Worm (Caenorhabditis elegans): ENCODE measurements around the gene gpcp-1.

Gene gpcp-1

ce11 chrX:3156062-3156791, 45.8 kb upstream of the gpcp-1 start:
- TF ChIP-seq nhr-48 (tag; optimal IDR thresholded peaks at IDR 0.05) (no peak), hlh-11 (tag; optimal IDR thresholded peaks at IDR 0.05) (peak; percentile 18), aha-1 (tag) (peak; percentile 94), nhr-28 (tag; optimal IDR thresholded peaks at IDR 0.05) (peak; percentile 36), unc-62 (GFP tag; optimal IDR thresholded peaks at IDR 0.05 in 1 of 2) (peak in 1 of 2 experiments; percentile 89), unc-62 (tag; optimal IDR thresholded peaks at IDR 0.05) (no peak), daf-16 (GFP tag; optimal IDR thresholded peaks at IDR 0.05) (no peak), daf-16 (tag; optimal IDR thresholded peaks at IDR 0.05) (peak; percentile 4)

- TF ChIP-seq dve-1 (tag; optimal IDR thresholded peaks at IDR 0.05; ENCODE audit: insufficient read depth), result peak; percentile 36
- no peak for TF ChIP-seq ceh-32 (tag; optimal IDR thresholded peaks at IDR 0.05; ENCODE audit: poor library complexity)
- no peak for TF ChIP-seq F37D6.2 (tag; optimal IDR thresholded peaks at IDR 0.05)
- TF ChIP-seq F49E8.2 (tag; optimal IDR thresholded peaks at IDR 0.05; ENCODE audit: borderline replicate concordance), result no peak
- TF ChIP-seq daf-16 (GFP tag; optimal IDR thresholded peaks at IDR 0.05), result no peak
- peak; percentile 85 for TF ChIP-seq daf-16 (tag; optimal IDR thresholded peaks at IDR 0.05)
- TF ChIP-seq rbr-2 (tag; optimal IDR thresholded peaks at IDR 0.05), result no peak
- peak; percentile 44 for TF ChIP-seq nhr-28 (tag; optimal IDR thresholded peaks at IDR 0.05)
- TF ChIP-seq pqm-1 (tag; optimal IDR thresholded peaks at IDR 0.05), result peak; percentile 30
- no peak for TF ChIP-seq hlh-11 (tag; optimal IDR thresholded peaks at IDR 0.05)
- TF ChIP-seq nhr-25 (tag; optimal IDR thresholded peaks at IDR 0.05; ENCODE audit: borderline replicate concordance, insufficient read depth), result peak; percentile 26
- TF ChIP-seq nhr-77 (tag; optimal IDR thresholded peaks at IDR 0.05), result no peak
Measured at ce11 chrX:3155111-3155843, 44.8 kb upstream of the gpcp-1 start.

DNA sequence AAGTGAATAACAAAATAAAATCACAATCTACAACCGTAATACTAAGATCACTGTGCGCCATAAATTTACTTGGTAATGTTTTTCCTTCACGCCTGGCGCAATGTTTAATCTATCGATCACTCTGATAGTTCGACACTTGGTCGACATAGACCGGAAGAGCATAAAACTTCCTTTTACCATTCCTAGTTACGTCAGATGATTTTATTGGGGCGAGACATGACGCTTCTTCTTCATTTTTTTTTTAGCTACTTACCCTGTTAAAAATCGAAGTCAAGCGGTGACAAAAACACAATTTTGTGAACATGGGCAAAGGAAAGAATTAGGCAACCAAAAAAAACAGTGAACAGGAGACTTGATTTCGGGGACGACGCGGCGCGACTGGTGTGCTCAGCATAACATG, 44.1 kb upstream of the gpcp-1 start:
- 0 out of 2 replicates have a peak, but pooled peaks have one; percentile 16 for TF ChIP-seq dmd-6 (GFP tag; IDR thresholded peaks at IDR 0.05)
- no peak for TF ChIP-seq daf-16 (GFP tag; optimal IDR thresholded peaks at IDR 0.05)
- TF ChIP-seq daf-16 (tag; optimal IDR thresholded peaks at IDR 0.05), result peak; percentile 4
- no peak for TF ChIP-seq F10B5.3 (tag; optimal IDR thresholded peaks at IDR 0.05)
- no peak for TF ChIP-seq nhr-10 (tag; optimal IDR thresholded peaks at IDR 0.05)
- peak; percentile 20 for TF ChIP-seq dve-1 (tag; optimal IDR thresholded peaks at IDR 0.05; ENCODE audit: insufficient read depth)
- peak; percentile 34; the same call in 1 of the 2 replicates for TF ChIP-seq php-3 (GFP tag; IDR thresholded peaks at IDR 0.05)
- TF ChIP-seq ztf-7 (tag; optimal IDR thresholded peaks at IDR 0.05), result peak; percentile 85
- no peak for TF ChIP-seq nhr-6 (tag; optimal IDR thresholded peaks at IDR 0.05)
- TF ChIP-seq aha-1 (tag), result peak; percentile 31

ce11 chrX:3153133-3153532, 42.7 kb upstream of the gpcp-1 start:
- peak; percentile 68 for TF ChIP-seq nhr-41 (GFP tag; IDR thresholded peaks at IDR 0.05)
- TF ChIP-seq php-3 (GFP tag; IDR thresholded peaks at IDR 0.05), result peak; percentile 97
- TF ChIP-seq mdt-29 (GFP tag; IDR thresholded peaks at IDR 0.05), result no peak
- TF ChIP-seq daf-16 (GFP tag; optimal IDR thresholded peaks at IDR 0.05), result peak in 1 of 2 experiments; percentile 31
- peak; percentile 84 for TF ChIP-seq daf-16 (tag; optimal IDR thresholded peaks at IDR 0.05)
- no peak for TF ChIP-seq lin-39 (tag; optimal IDR thresholded peaks at IDR 0.05)
- TF ChIP-seq nhr-77 (tag; optimal IDR thresholded peaks at IDR 0.05), result peak; percentile 79
- TF ChIP-seq nhr-10 (tag; optimal IDR thresholded peaks at IDR 0.05), result no peak
- TF ChIP-seq tra-1 (GFP tag; IDR thresholded peaks at IDR 0.05), result 0 out of 2 replicates have a peak, but pooled peaks have one; percentile 44
- no peak for TF ChIP-seq unc-130 (GFP tag; optimal IDR thresholded peaks at IDR 0.05)
- TF ChIP-seq spr-1 (tag; optimal IDR thresholded peaks at IDR 0.05), result no peak
- TF ChIP-seq ceh-32 (tag; optimal IDR thresholded peaks at IDR 0.05; ENCODE audit: poor library complexity), result no peak
- no peak for TF ChIP-seq ztf-11 (tag; optimal IDR thresholded peaks at IDR 0.05)
- TF ChIP-seq nhr-237 (tag; optimal IDR thresholded peaks at IDR 0.05), result no peak
- TF ChIP-seq daf-8 (GFP tag; IDR thresholded peaks at IDR 0.05), result no peak
- peak; percentile 20 for TF ChIP-seq mes-2 (tag; optimal IDR thresholded peaks at IDR 0.05; ENCODE audit: poor library complexity, severe bottlenecking)
- no peak for TF ChIP-seq zfp-3 (GFP tag; conservative IDR thresholded peaks at IDR 0.05)
- peak; percentile 31 for TF ChIP-seq mxl-3 (GFP tag; optimal IDR thresholded peaks at IDR 0.05)
- TF ChIP-seq hlh-30 (tag; optimal IDR thresholded peaks at IDR 0.05; ENCODE audit: insufficient read depth), result peak; percentile 16
- TF ChIP-seq unc-62 (GFP tag; optimal IDR thresholded peaks at IDR 0.05 in 1 of 2), result peak in 1 of 2 experiments; percentile 69
- no peak for TF ChIP-seq unc-62 (tag; optimal IDR thresholded peaks at IDR 0.05)
- TF ChIP-seq dve-1 (tag; optimal IDR thresholded peaks at IDR 0.05; ENCODE audit: insufficient read depth), result peak; percentile 86
- TF ChIP-seq ztf-7 (tag; optimal IDR thresholded peaks at IDR 0.05), result peak; percentile 8
- 0 out of 2 replicates have a peak, but pooled peaks have one; percentile 22 for TF ChIP-seq saeg-2 (GFP tag; IDR thresholded peaks at IDR 0.05)
- TF ChIP-seq nhr-102 (tag; optimal IDR thresholded peaks at IDR 0.05), result peak; percentile 62
- TF ChIP-seq daf-12 (tag; optimal IDR thresholded peaks at IDR 0.05), result no peak
- peak; percentile 92 for TF ChIP-seq nhr-28 (tag; optimal IDR thresholded peaks at IDR 0.05)
- TF ChIP-seq nhr-11 (tag; optimal IDR thresholded peaks at IDR 0.05), result no peak
- TF ChIP-seq dmd-6 (GFP tag; IDR thresholded peaks at IDR 0.05), result peak; percentile 91
- TF ChIP-seq ceh-20 (GFP tag; IDR thresholded peaks at IDR 0.05), result no peak

Measured in whole organism, L4 larva.